Worm (Caenorhabditis elegans) whole organism, early embryonic: Measurements from ENCODE around the gene T21B4.3.

Experiments used
- ama-1 ChIP-seq: fragments of 150-350 bp; optimal IDR thresholded peaks from 2 replicates; lab custom pipeline; 2014
- flt-1 ChIP-seq: fragments of 200-800 bp; sonication (Bioruptor generic); IDR thresholded peaks from 2 replicates; pipeline ENCODE4 v1.3.6; 2022; ENCODE audit warnings: missing genetic modification characterization, missing compliant biosample characterization
- tbx-37 ChIP-seq: fragments of 200-800 bp; sonication (Bioruptor generic); conservative IDR thresholded peaks from 2 replicates; pipeline ENCODE4 v1.3.6; 2022; ENCODE audit warnings: missing genetic modification reagents, missing genetic modification characterization, missing compliant biosample characterization
- tra-4 ChIP-seq: sonication (generic microtip); optimal IDR thresholded peaks from 2 replicates; lab custom pipeline; 2017; ENCODE audit warnings: missing genetic modification characterization, missing compliant biosample characterization

ce11 chrII:12494556-12495131, 2.2 kb downstream of the T21B4.3 start, which contains the start of gene col-85:
- no peak for TF ChIP-seq ama-1
- TF ChIP-seq tbx-37 (GFP tag; lab: Robert Waterston, UW) = peak; percentile 98
- TF ChIP-seq tra-4 (tag; lab: Kevin White, UChicago) = peak; percentile 85
- TF ChIP-seq flt-1 = peak; percentile 98
